Fruit fly (Drosophila melanogaster) whole organism, embryonic: ENCODE data around the gene Sptr.
A peak's percentile ranks its signal among the peaks of the same experiment; 100 is the strongest.

ENCODE experiments used
- ATbp ChIP-seq: fragments of 200-800 bp; sonication (Bioruptor generic); optimal IDR thresholded peaks from 2 replicates; lab custom pipeline; 2017; ENCODE audit warnings: missing biosample characterization, mild to moderate bottlenecking, missing genetic modification characterization, missing genetic modification reagents
- Antp ChIP-seq: fragments of 200-800 bp; sonication (Bioruptor generic); optimal IDR thresholded peaks from 3 replicates; lab custom pipeline; 2016; ENCODE audit warnings: missing biosample characterization, missing genetic modification characterization
- Awh ChIP-seq: fragments of 200-800 bp; sonication (Bioruptor generic); IDR thresholded peaks from 2 replicates; pipeline ENCODE4, ENCODE4 v1.3.6; 2022; ENCODE audit warnings: missing biosample characterization, missing genetic modification characterization
- CG11696 ChIP-seq: fragments of 200-800 bp; sonication (Bioruptor generic); IDR thresholded peaks from 2 replicates; pipeline ENCODE4 v1.3.6; 2022; ENCODE audit warnings: missing biosample characterization, missing genetic modification characterization
- CG13296 ChIP-seq: fragments of 200-800 bp; sonication (Bioruptor generic); optimal IDR thresholded peaks from 3 replicates; lab custom pipeline; 2018; ENCODE audit warnings: missing biosample characterization, mild to moderate bottlenecking, missing genetic modification characterization
- CG13624 ChIP-seq: fragments of 200-800 bp; sonication (Bioruptor generic); optimal IDR thresholded peaks from 2 replicates; lab custom pipeline; 2016; ENCODE audit warnings: missing biosample characterization, missing genetic modification characterization
- CG14860 ChIP-seq: fragments of 200-800 bp; sonication (Bioruptor generic); IDR thresholded peaks from 3 replicates; pipeline ENCODE4 v1.3.6; 2022; ENCODE audit warnings: missing biosample characterization, missing genetic modification characterization; ENCODE audit not compliant: partially characterized antibody
- CG15696 ChIP-seq: fragments of 200-800 bp; sonication (Bioruptor generic); optimal IDR thresholded peaks from 2 replicates; lab custom pipeline; 2019; ENCODE audit warnings: missing biosample characterization, mild to moderate bottlenecking, missing genetic modification characterization, moderate library complexity
- CG1603 ChIP-seq: fragments of 200-800 bp; sonication (Bioruptor generic); optimal IDR thresholded peaks from 2 replicates; lab custom pipeline; 2019; ENCODE audit warnings: missing biosample characterization, mild to moderate bottlenecking, missing genetic modification characterization, moderate library complexity
- CG17361 ChIP-seq: fragments of 200-800 bp; sonication (Bioruptor generic); IDR thresholded peaks from 3 replicates; pipeline ENCODE4 v1.3.6; 2022; ENCODE audit warnings: missing biosample characterization, missing genetic modification characterization
- CG18262 ChIP-seq: fragments of 200-800 bp; optimal IDR thresholded peaks from 3 replicates; lab custom pipeline; 2019; ENCODE audit warnings: missing biosample characterization, mild to moderate bottlenecking, missing genetic modification characterization, moderate library complexity
- CG2116 ChIP-seq: fragments of 200-800 bp; sonication (Bioruptor generic); optimal IDR thresholded peaks from 3 replicates; lab custom pipeline; 2018; ENCODE audit warnings: missing biosample characterization, mild to moderate bottlenecking, missing genetic modification characterization
- CG2129 ChIP-seq: fragments of 200-800 bp; sonication (Bioruptor generic); IDR thresholded peaks from 2 replicates; pipeline ENCODE4 v1.3.6; 2022; ENCODE audit warnings: missing biosample characterization, missing genetic modification characterization; ENCODE audit not compliant: partially characterized antibody
- CG2202 ChIP-seq: fragments of 200-800 bp; sonication (Bioruptor generic); optimal IDR thresholded peaks from 2 replicates; lab custom pipeline; 2018; ENCODE audit warnings: missing biosample characterization, mild to moderate bottlenecking, missing genetic modification characterization
- CG2712 ChIP-seq: fragments of 200-800 bp; optimal IDR thresholded peaks from 3 replicates; lab custom pipeline; 2019; ENCODE audit warnings: missing biosample characterization, mild to moderate bottlenecking, missing genetic modification characterization, moderate library complexity
- CG5953 ChIP-seq: fragments of 200-800 bp; sonication (Bioruptor generic); IDR thresholded peaks from 2 replicates; pipeline ENCODE4 v1.3.6; 2022; ENCODE audit warnings: missing biosample characterization, missing genetic modification characterization
- CG7745 ChIP-seq: fragments of 200-800 bp; sonication (Bioruptor generic); optimal IDR thresholded peaks from 2 replicates; lab custom pipeline; 2018; ENCODE audit warnings: missing biosample characterization, mild to moderate bottlenecking, missing genetic modification characterization, moderate library complexity
- CG8359 ChIP-seq: fragments of 200-800 bp; sonication (Bioruptor generic); optimal IDR thresholded peaks from 2 replicates; lab custom pipeline; 2017; ENCODE audit warnings: missing biosample characterization, mild to moderate bottlenecking, missing genetic modification characterization, borderline replicate concordance
- CG8765 ChIP-seq: fragments of 200-800 bp; sonication (Bioruptor generic); IDR thresholded peaks from 2 replicates; pipeline ENCODE4 v1.3.6; 2022; ENCODE audit warnings: missing biosample characterization, missing genetic modification characterization
- CG9215 ChIP-seq: fragments of 200-800 bp; sonication (Bioruptor generic); IDR thresholded peaks from 2 replicates; pipeline ENCODE4 v1.3.6; 2022; ENCODE audit warnings: missing biosample characterization, missing genetic modification characterization
- D19A ChIP-seq: fragments of 200-800 bp; optimal IDR thresholded peaks from 3 replicates; lab custom pipeline; 2019; ENCODE audit warnings: missing biosample characterization, mild to moderate bottlenecking, missing genetic modification characterization, moderate library complexity
- Dip3 ChIP-seq: fragments of 200-800 bp; sonication (Bioruptor generic); optimal IDR thresholded peaks from 3 replicates; lab custom pipeline; 2016; ENCODE audit warnings: missing biosample characterization, missing genetic modification characterization
- ERR ChIP-seq: fragments of 200-800 bp; sonication (Bioruptor generic); optimal IDR thresholded peaks from 2 replicates; lab custom pipeline; 2016; ENCODE audit warnings: missing biosample characterization, missing genetic modification characterization
- GATAe ChIP-seq: fragments of 200-800 bp; sonication (Bioruptor generic); conservative IDR thresholded peaks from 2 replicates; pipeline ENCODE4 v1.3.6; 2022; ENCODE audit warnings: missing biosample characterization, missing genetic modification characterization
- Gug ChIP-seq: fragments of 200-800 bp; sonication (Bioruptor generic); IDR thresholded peaks from 4 replicates; pipeline ENCODE4 v1.3.6; 2022; ENCODE audit warnings: missing biosample characterization, missing genetic modification characterization
- Hey ChIP-seq: fragments of 200-800 bp; sonication (Bioruptor generic); optimal IDR thresholded peaks from 3 replicates; lab custom pipeline; 2018; ENCODE audit warnings: missing biosample characterization, mild to moderate bottlenecking, missing genetic modification characterization
- Mes4 ChIP-seq: fragments of 200-800 bp; sonication (Bioruptor generic); optimal IDR thresholded peaks from 2 replicates; lab custom pipeline; 2016; ENCODE audit warnings: missing biosample characterization, missing genetic modification characterization
- Side ChIP-seq: fragments of 200-800 bp; sonication (Bioruptor generic); optimal IDR thresholded peaks from 2 replicates; lab custom pipeline; 2016; ENCODE audit warnings: missing biosample characterization, missing genetic modification characterization
- Sry-β ChIP-seq: fragments of 200-800 bp; sonication (Bioruptor generic); optimal IDR thresholded peaks from 2 replicates; lab custom pipeline; 2018; ENCODE audit warnings: missing biosample characterization, mild to moderate bottlenecking, missing genetic modification characterization, moderate library complexity
- Trl ChIP-seq, 3 experiments: fragments of >200 bp in 2 of 3; fragments of 200-800 bp in 1 of 3; sonication (Bioruptor generic) in 1 of 3; optimal IDR thresholded peaks; 2 replicates in 1 of 3; 3 replicates in 2 of 3; lab custom pipeline; 2016 to 2017; ENCODE audit warnings: missing biosample characterization in 1 of 3, missing genetic modification characterization in 1 of 3
- Usf ChIP-seq: fragments of 200-800 bp; sonication (Bioruptor generic); optimal IDR thresholded peaks from 2 replicates; lab custom pipeline; 2017; ENCODE audit warnings: missing genotype, missing biosample characterization, missing genetic modification characterization
- abd-A ChIP-seq: fragments of 200-800 bp; sonication (Bioruptor generic); optimal IDR thresholded peaks from 3 replicates; lab custom pipeline; 2019; ENCODE audit warnings: missing biosample characterization, mild to moderate bottlenecking, missing genetic modification characterization, moderate library complexity
- ase ChIP-seq: fragments of 200-800 bp; sonication (Bioruptor generic); IDR thresholded peaks from 3 replicates; pipeline ENCODE4 v1.3.6; 2022; ENCODE audit warnings: missing biosample characterization, missing genetic modification characterization
- az2 ChIP-seq: fragments of 200-800 bp; sonication (Bioruptor generic); optimal IDR thresholded peaks from 3 replicates; lab custom pipeline; 2016; ENCODE audit warnings: missing biosample characterization, missing genetic modification characterization
- cas ChIP-seq: fragments of 200-800 bp; sonication (Bioruptor generic); IDR thresholded peaks from 2 replicates; pipeline ENCODE4 v1.3.6; 2022; ENCODE audit warnings: missing biosample characterization, missing genetic modification characterization
- dimm ChIP-seq: fragments of 200-800 bp; sonication (Bioruptor generic); IDR thresholded peaks from 2 replicates; pipeline ENCODE4 v1.3.6; 2022; ENCODE audit warnings: missing biosample characterization, missing genetic modification characterization
- ems ChIP-seq: fragments of 200-800 bp; sonication (Bioruptor generic); optimal IDR thresholded peaks from 3 replicates; lab custom pipeline; 2016; ENCODE audit warnings: missing biosample characterization, missing genetic modification characterization
- esg ChIP-seq: fragments of 200-800 bp; sonication (Bioruptor generic); conservative IDR thresholded peaks from 2 replicates; pipeline ENCODE4 v1.3.6; 2022; ENCODE audit warnings: missing biosample characterization, missing genetic modification characterization
- fd96Cb ChIP-seq: fragments of 200-800 bp; sonication (Bioruptor generic); optimal IDR thresholded peaks from 2 replicates; lab custom pipeline; 2018; ENCODE audit warnings: missing biosample characterization, mild to moderate bottlenecking, missing genetic modification characterization, moderate library complexity
- gcm ChIP-seq: fragments of 200-800 bp; sonication (Bioruptor generic); optimal IDR thresholded peaks from 2 replicates; lab custom pipeline; 2019; ENCODE audit warnings: missing biosample characterization, mild to moderate bottlenecking, missing genetic modification characterization, moderate library complexity
- gcm2 ChIP-seq: fragments of 200-800 bp; sonication (Bioruptor generic); optimal IDR thresholded peaks from 2 replicates; lab custom pipeline; 2016; ENCODE audit warnings: missing biosample characterization, missing genetic modification characterization
- ham ChIP-seq: fragments of 200-800 bp; sonication (Bioruptor generic); IDR thresholded peaks from 2 replicates; pipeline ENCODE4 v1.3.6; 2022; ENCODE audit warnings: missing biosample characterization, missing genetic modification characterization
- hb ChIP-seq: fragments of 200-800 bp; sonication (Bioruptor generic); IDR thresholded peaks from 3 replicates; pipeline ENCODE4 v1.3.6; 2022; ENCODE audit warnings: missing biosample characterization, missing genetic modification characterization; ENCODE audit not compliant: partially characterized antibody
- jumu ChIP-seq: fragments of 200-800 bp; sonication (Bioruptor generic); optimal IDR thresholded peaks from 3 replicates; lab custom pipeline; 2016; ENCODE audit warnings: missing biosample characterization, missing genetic modification characterization
- mam ChIP-seq: fragments of 200-800 bp; sonication (Bioruptor generic); optimal IDR thresholded peaks from 3 replicates; lab custom pipeline; 2016; ENCODE audit warnings: missing biosample characterization, missing genetic modification characterization
- pnt ChIP-seq: fragments of 200-800 bp; sonication (Bioruptor generic); optimal IDR thresholded peaks from 3 replicates; lab custom pipeline; 2016; ENCODE audit warnings: missing biosample characterization, missing genetic modification characterization
- sr ChIP-seq: fragments of 200-800 bp; sonication (Bioruptor generic); IDR thresholded peaks from 3 replicates; pipeline ENCODE4 v1.3.6; 2022; ENCODE audit warnings: missing biosample characterization, missing genetic modification characterization
- tap ChIP-seq: fragments of 200-800 bp; optimal IDR thresholded peaks from 3 replicates; lab custom pipeline; 2019; ENCODE audit warnings: missing biosample characterization, mild to moderate bottlenecking, missing genetic modification characterization, moderate library complexity
- toy ChIP-seq: fragments of 200-800 bp; sonication (Bioruptor generic); IDR thresholded peaks from 2 replicates; pipeline ENCODE4 v1.3.6; 2022; ENCODE audit warnings: missing biosample characterization, missing genetic modification characterization
- unc-4 ChIP-seq: fragments of 200-800 bp; sonication (Bioruptor generic); IDR thresholded peaks from 2 replicates; pipeline ENCODE4 v1.3.6; 2022; ENCODE audit warnings: missing biosample characterization, missing genetic modification characterization; ENCODE audit not compliant: partially characterized antibody
- unpg ChIP-seq: fragments of 200-800 bp; sonication (Bioruptor generic); optimal IDR thresholded peaks from 3 replicates; lab custom pipeline; 2018; ENCODE audit warnings: missing biosample characterization, mild to moderate bottlenecking, missing genetic modification characterization, moderate library complexity

Gene Sptr

dm6 chrX:8416956-8417355, 47.3 kb downstream of the Sptr start (continued):
- TF ChIP-seq GATAe (GFP tag; lab: Robert Waterston, UW), result no peak
- no peak for TF ChIP-seq tap (tag; lab: Kevin White, UChicago)
- peak; percentile 36 for TF ChIP-seq CG13624 (GFP tag; lab: Kevin White, UChicago)
- TF ChIP-seq CG13296, result no peak
- TF ChIP-seq CG18262, result peak; percentile 6
- no peak for TF ChIP-seq Trl (optimal IDR thresholded peaks at IDR 0.05; lab: Kevin White, UChicago)
- TF ChIP-seq Trl (GFP tag; optimal IDR thresholded peaks at IDR 0.05; lab: Kevin White, UChicago), result peak; percentile 46
- TF ChIP-seq CG7745 (tag; lab: Kevin White, UChicago), result no peak
- TF ChIP-seq CG2712, result no peak
- no peak for TF ChIP-seq sr (GFP tag; lab: Robert Waterston, UW)
- peak; percentile 22; the same call in 1 of the 3 replicates for TF ChIP-seq CG17361
- TF ChIP-seq fd96Cb (tag; lab: Kevin White, UChicago), result no peak
- no peak for TF ChIP-seq gcm2 (GFP tag; lab: Kevin White, UChicago)
- no peak for TF ChIP-seq ase (GFP tag; lab: Robert Waterston, UW)
- TF ChIP-seq Gug (GFP tag; lab: Robert Waterston, UW), result no peak
- TF ChIP-seq unc-4 (GFP tag; lab: Robert Waterston, UW), result no peak
- peak; percentile 11 for TF ChIP-seq mam (GFP tag; lab: Kevin White, UChicago)
- no peak for TF ChIP-seq CG8359 (GFP tag; lab: Kevin White, UChicago)
- no peak for TF ChIP-seq D19A (tag; lab: Kevin White, UChicago)
- peak; percentile 29 for TF ChIP-seq jumu (GFP tag; lab: Kevin White, UChicago)
- TF ChIP-seq Sry-β (GFP tag; lab: Kevin White, UChicago), result no peak
- TF ChIP-seq abd-A, result no peak
- no peak for TF ChIP-seq CG5953 (GFP tag; lab: Robert Waterston, UW)
- TF ChIP-seq CG2129 (GFP tag; lab: Robert Waterston, UW), result no peak
- TF ChIP-seq ERR (GFP tag; lab: Kevin White, UChicago), result no peak
- TF ChIP-seq Mes4 (GFP tag; lab: Kevin White, UChicago), result no peak
- TF ChIP-seq Awh (GFP tag; lab: Robert Waterston, UW), result no peak
- peak; percentile 47 for TF ChIP-seq Antp (GFP tag; lab: Kevin White, UChicago)
- no peak for TF ChIP-seq hb
- no peak for TF ChIP-seq Usf (GFP tag; lab: Kevin White, UChicago)
- no peak for TF ChIP-seq CG15696 (tag; lab: Kevin White, UChicago)
- peak; percentile 18 for TF ChIP-seq az2
- no peak for TF ChIP-seq CG1603 (tag; lab: Kevin White, UChicago)
- TF ChIP-seq Hey (tag; lab: Kevin White, UChicago), result no peak
- no peak for TF ChIP-seq ems (GFP tag; lab: Kevin White, UChicago)
- peak; percentile 11 for TF ChIP-seq ATbp
- no peak for TF ChIP-seq CG2116 (GFP tag; lab: Kevin White, UChicago)
- TF ChIP-seq ham (GFP tag; lab: Robert Waterston, UW), result no peak
- no peak for TF ChIP-seq gcm
- no peak for TF ChIP-seq CG2202 (tag; lab: Kevin White, UChicago)
- TF ChIP-seq CG14860, result no peak
- no peak for TF ChIP-seq Dip3
- peak; percentile 34 for TF ChIP-seq Side
- no peak for TF ChIP-seq unpg
- TF ChIP-seq CG11696, result peak; percentile 64
- TF ChIP-seq cas, result no peak
- TF ChIP-seq esg (GFP tag; lab: Robert Waterston, UW), result 0 out of 2 replicates have a peak, but pooled peaks have one; percentile 8
- no peak for TF ChIP-seq dimm
- TF ChIP-seq toy (GFP tag; lab: Robert Waterston, UW), result no peak
- TF ChIP-seq CG8765 (GFP tag; lab: Robert Waterston, UW), result no peak
- peak; percentile 30 for TF ChIP-seq pnt (GFP tag; lab: Kevin White, UChicago)
- no peak for TF ChIP-seq CG9215 (GFP tag; lab: Robert Waterston, UW)
